Worm (Caenorhabditis elegans): ENCODE results near the gene air-1.
A peak's percentile ranks its signal among the peaks of the same experiment; 100 is the strongest.

DNA sequence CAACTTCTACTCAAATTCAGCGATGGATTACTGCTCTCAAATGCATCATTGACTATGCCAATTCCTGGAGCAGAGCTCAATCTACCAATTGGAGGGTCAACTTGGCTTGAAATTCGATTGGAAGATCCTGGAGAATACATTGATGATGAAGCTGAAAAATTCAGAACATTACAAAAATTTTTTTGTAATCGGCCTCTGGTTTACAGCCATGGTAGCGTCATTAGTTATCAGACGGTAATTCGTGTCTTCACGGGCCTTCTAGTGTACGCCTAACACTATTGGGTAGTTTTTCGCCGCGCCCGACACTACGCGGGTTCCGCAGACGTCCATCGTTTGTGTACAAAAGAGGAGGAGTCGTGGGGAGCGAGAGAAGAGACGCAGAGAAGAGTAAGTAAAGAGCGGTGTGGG lies 7.4 kb downstream of the air-1 start:
- peak; percentile 10 for TF ChIP-seq ceh-18 (tag; optimal IDR thresholded peaks at IDR 0.05)
- TF ChIP-seq unc-55 (GFP tag; optimal IDR thresholded peaks at IDR 0.05) = no peak
